Worm (Caenorhabditis elegans): ENCODE results near the gene dach-1.

DNA sequence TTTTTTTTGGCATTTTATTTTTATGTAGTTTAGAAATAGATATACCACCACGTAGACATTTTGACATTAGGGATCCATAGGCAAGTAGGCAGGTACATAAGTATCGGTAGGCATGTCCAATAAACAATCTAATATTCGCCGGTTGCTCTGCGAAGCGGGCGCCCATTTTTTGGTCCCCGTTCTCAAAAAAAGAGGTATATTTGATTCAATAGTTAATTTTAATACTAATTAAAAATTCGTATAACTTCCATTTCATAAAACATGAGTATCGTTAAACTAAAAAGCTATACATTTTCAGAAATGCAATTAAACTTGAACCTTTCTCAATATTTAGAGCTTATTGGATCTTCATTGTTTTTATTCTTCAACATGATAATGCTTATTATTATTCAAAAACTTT is 27.1 kb downstream of the dach-1 start, which contains the start of gene str-83:
- TF ChIP-seq ztf-11 (tag; optimal IDR thresholded peaks at IDR 0.05) (no peak), nhr-129 (tag; optimal IDR thresholded peaks at IDR 0.05) (no peak), sem-4 (tag; optimal IDR thresholded peaks at IDR 0.05) (no peak), nhr-23 (tag; optimal IDR thresholded peaks at IDR 0.05) (no peak), ZK546.5 (tag; optimal IDR thresholded peaks at IDR 0.05) (no peak), F13H6.1 (tag; optimal IDR thresholded peaks at IDR 0.05) (no peak), aly-2 (tag; optimal IDR thresholded peaks at IDR 0.05) (no peak), mdl-1 (tag; optimal IDR thresholded peaks at IDR 0.05) (no peak), ceh-82 (tag; optimal IDR thresholded peaks at IDR 0.05) (no peak), elt-3 (tag; optimal IDR thresholded peaks at IDR 0.05) (no peak), ceh-16 (tag; optimal IDR thresholded peaks at IDR 0.05) (no peak), mbf-1 (tag; optimal IDR thresholded peaks at IDR 0.05) (no peak)
